Fruit fly (Drosophila melanogaster) whole organism, prepupa: Measurements from ENCODE around the gene CG10866.

Source experiments
- Blimp-1 ChIP-seq: fragments of 200-800 bp; sonication (Bioruptor generic); optimal IDR thresholded peaks from 3 replicates; lab custom pipeline; 2017; ENCODE audit warnings: missing biosample characterization, missing genetic modification characterization, mild to moderate bottlenecking, moderate library complexity, missing genetic modification reagents
- CG10669 ChIP-seq: fragments of 200-800 bp; sonication (Bioruptor generic); optimal IDR thresholded peaks from 3 replicates; lab custom pipeline; 2018; ENCODE audit warnings: missing biosample characterization, mild to moderate bottlenecking, missing genetic modification characterization, moderate library complexity
- CG11294 ChIP-seq: fragments of 200-800 bp; sonication (Bioruptor generic); IDR thresholded peaks from 2 replicates; pipeline ENCODE4 v1.3.6; 2022; ENCODE audit warnings: missing biosample characterization, missing genetic modification characterization
- CG11762 ChIP-seq: fragments of 200-800 bp; sonication (Bioruptor generic); optimal IDR thresholded peaks from 3 replicates; lab custom pipeline; 2016; ENCODE audit warnings: missing biosample characterization, missing genetic modification characterization; ENCODE audit not compliant: insufficient read depth
- CG11902 ChIP-seq: fragments of 200-800 bp; sonication (Bioruptor generic); optimal IDR thresholded peaks from 3 replicates; lab custom pipeline; 2016; ENCODE audit warnings: missing biosample characterization, missing genetic modification characterization
- CG15336 ChIP-seq: fragments of 200-800 bp; sonication (Bioruptor generic); IDR thresholded peaks from 2 replicates; pipeline ENCODE4 v1.3.6; 2022; ENCODE audit warnings: missing biosample characterization, missing genetic modification characterization
- CG1621 ChIP-seq: fragments of 200-800 bp; sonication (Bioruptor generic); optimal IDR thresholded peaks from 3 replicates; lab custom pipeline; 2018; ENCODE audit warnings: missing biosample characterization, mild to moderate bottlenecking, missing genetic modification characterization
- CG3919 ChIP-seq: fragments of 200-800 bp; sonication (Bioruptor generic); optimal IDR thresholded peaks from 3 replicates; lab custom pipeline; 2016; ENCODE audit warnings: missing biosample characterization, missing genetic modification characterization
- CG4318 ChIP-seq: fragments of 200-800 bp; sonication (Bioruptor generic); optimal IDR thresholded peaks from 3 replicates; lab custom pipeline; 2017; ENCODE audit warnings: missing biosample characterization, mild to moderate bottlenecking, missing genetic modification characterization
- CG6163 ChIP-seq: fragments of 200-800 bp; sonication (Bioruptor generic); IDR thresholded peaks from 3 replicates; pipeline ENCODE4 v1.3.6; 2022; ENCODE audit warnings: missing biosample characterization, missing genetic modification characterization
- CG6808 ChIP-seq: fragments of 200-800 bp; sonication (Bioruptor generic); optimal IDR thresholded peaks from 3 replicates; lab custom pipeline; 2017; ENCODE audit warnings: missing biosample characterization, missing genetic modification characterization, mild to moderate bottlenecking, moderate library complexity, missing genetic modification reagents
- CG6854 ChIP-seq: fragments of 200-800 bp; sonication (Bioruptor generic); optimal IDR thresholded peaks from 2 replicates; lab custom pipeline; 2017; ENCODE audit warnings: missing biosample characterization, mild to moderate bottlenecking, missing genetic modification characterization
- CG8119 ChIP-seq: fragments of 200-800 bp; sonication (Bioruptor generic); IDR thresholded peaks from 3 replicates; pipeline ENCODE4 v1.3.6; 2022; ENCODE audit warnings: missing biosample characterization, missing genetic modification characterization
- CG8319 ChIP-seq: fragments of 200-800 bp; sonication (Bioruptor generic); optimal IDR thresholded peaks from 3 replicates; lab custom pipeline; 2016; ENCODE audit warnings: missing biosample characterization, missing genetic modification characterization
- CG8632 ChIP-seq: fragments of 200-800 bp; sonication (Bioruptor generic); optimal IDR thresholded peaks from 3 replicates; lab custom pipeline; 2016; ENCODE audit warnings: missing biosample characterization, missing genetic modification characterization
- CG9139 ChIP-seq: fragments of 200-800 bp; sonication (Bioruptor generic); optimal IDR thresholded peaks from 3 replicates; lab custom pipeline; 2017; ENCODE audit warnings: missing biosample characterization, mild to moderate bottlenecking, missing genetic modification characterization
- Eip75B ChIP-seq: fragments of 200-800 bp; sonication (Bioruptor generic); optimal IDR thresholded peaks from 3 replicates; lab custom pipeline; 2016; ENCODE audit warnings: missing biosample characterization, missing genetic modification characterization
- Eip78C ChIP-seq: fragments of 200-800 bp; sonication (Bioruptor generic); peaks from one replicate; lab custom pipeline; 2016; ENCODE audit warnings: missing biosample characterization, missing genetic modification characterization
- Eip93F ChIP-seq: fragments of 200-800 bp; sonication (Bioruptor generic); optimal IDR thresholded peaks from 2 replicates; lab custom pipeline; 2016; ENCODE audit warnings: missing biosample characterization, mild to moderate bottlenecking, missing genetic modification characterization
- Ets96B ChIP-seq: fragments of 200-800 bp; optimal IDR thresholded peaks from 2 replicates; lab custom pipeline; 2019; ENCODE audit warnings: missing biosample characterization, mild to moderate bottlenecking, missing genetic modification characterization, moderate library complexity
- Gug ChIP-seq: fragments of 200-800 bp; sonication (Bioruptor generic); IDR thresholded peaks from 2 replicates; pipeline ENCODE4 v1.3.6; 2022; ENCODE audit warnings: missing biosample characterization, missing genetic modification characterization
- Hr38 ChIP-seq: sonication (Bioruptor generic); optimal IDR thresholded peaks from 2 replicates; lab custom pipeline; 2016; ENCODE audit warnings: missing biosample characterization, missing genetic modification characterization
- Hr39 ChIP-seq: fragments of 200-800 bp; sonication (Bioruptor generic); optimal IDR thresholded peaks from 2 replicates; lab custom pipeline; 2016; ENCODE audit warnings: missing biosample characterization, missing genetic modification characterization
- Hr4 ChIP-seq: fragments of 200-800 bp; sonication (Bioruptor generic); optimal IDR thresholded peaks from 3 replicates; lab custom pipeline; 2016; ENCODE audit warnings: missing biosample characterization, missing genetic modification characterization
- Lpt ChIP-seq: fragments of 200-800 bp; sonication (Bioruptor generic); optimal IDR thresholded peaks from 3 replicates; lab custom pipeline; 2016; ENCODE audit warnings: missing biosample characterization, missing genetic modification characterization
- Smox ChIP-seq: fragments of 200-800 bp; sonication (Bioruptor generic); optimal IDR thresholded peaks from 3 replicates; lab custom pipeline; 2016; ENCODE audit warnings: missing biosample characterization, missing genetic modification characterization
- Sox102F ChIP-seq: fragments of 200-800 bp; sonication (Bioruptor generic); optimal IDR thresholded peaks from 2 replicates; lab custom pipeline; 2016; ENCODE audit warnings: missing biosample characterization, mild to moderate bottlenecking, missing genetic modification characterization
- acj6 ChIP-seq: fragments of 200-800 bp; sonication (Bioruptor generic); optimal IDR thresholded peaks from 3 replicates; lab custom pipeline; 2016; ENCODE audit warnings: missing biosample characterization, missing genetic modification characterization
- dac ChIP-seq: fragments of 200-800 bp; sonication (Bioruptor generic); optimal IDR thresholded peaks from 2 replicates; lab custom pipeline; 2017; ENCODE audit warnings: missing biosample characterization, mild to moderate bottlenecking, missing genetic modification characterization
- dsx ChIP-seq: fragments of 200-800 bp; optimal IDR thresholded peaks from 3 replicates; lab custom pipeline; 2019; ENCODE audit warnings: missing biosample characterization, mild to moderate bottlenecking, missing genetic modification characterization, moderate library complexity; ENCODE audit not compliant: poor library complexity, severe bottlenecking
- eg ChIP-seq: fragments of 200-800 bp; sonication (Bioruptor generic); IDR thresholded peaks from 3 replicates; pipeline ENCODE4 v1.3.6; 2022; ENCODE audit warnings: missing biosample characterization, missing genetic modification characterization
- esn ChIP-seq: fragments of 200-800 bp; sonication (Bioruptor generic); optimal IDR thresholded peaks from 2 replicates; lab custom pipeline; 2016; ENCODE audit warnings: missing biosample characterization, mild to moderate bottlenecking, missing genetic modification characterization, moderate library complexity
- fd59A ChIP-seq: fragments of 200-800 bp; sonication (Bioruptor generic); optimal IDR thresholded peaks from 2 replicates; lab custom pipeline; 2017; ENCODE audit warnings: missing biosample characterization, mild to moderate bottlenecking, missing genetic modification characterization, missing genetic modification reagents
- fd85E ChIP-seq: fragments of 200-800 bp; sonication (Bioruptor generic); optimal IDR thresholded peaks from 3 replicates; lab custom pipeline; 2016; ENCODE audit warnings: missing biosample characterization, missing genetic modification characterization
- lz ChIP-seq: fragments of 200-800 bp; sonication (Bioruptor generic); optimal IDR thresholded peaks from 3 replicates; lab custom pipeline; 2016; ENCODE audit warnings: missing biosample characterization, missing genetic modification characterization
- net ChIP-seq: fragments of 200-800 bp; sonication (Bioruptor generic); optimal IDR thresholded peaks from 3 replicates; lab custom pipeline; 2016; ENCODE audit warnings: missing biosample characterization, missing genetic modification characterization
- pdm3 ChIP-seq: fragments of 200-800 bp; sonication (Bioruptor generic); optimal IDR thresholded peaks from 3 replicates; lab custom pipeline; 2016; ENCODE audit warnings: missing biosample characterization, missing genetic modification characterization
- salr ChIP-seq, 2 experiments: fragments of 200-800 bp; sonication (Bioruptor generic); optimal IDR thresholded peaks; 3 replicates each; lab custom pipeline; 2016 to 2018; ENCODE audit warnings: missing biosample characterization in 2 of 2, missing genetic modification characterization in 2 of 2, mild to moderate bottlenecking in 1 of 2
- ss ChIP-seq, 2 experiments: fragments of 200-800 bp; sonication (Bioruptor generic); optimal IDR thresholded peaks; 2 replicates in 1 of 2; 3 replicates in 1 of 2; lab custom pipeline; 2017 to 2018; ENCODE audit warnings: mild to moderate bottlenecking in 2 of 2, missing biosample characterization in 2 of 2, missing genetic modification characterization in 2 of 2, moderate library complexity in 1 of 2
- svp ChIP-seq: fragments of 200-800 bp; sonication (Bioruptor generic); peaks from one replicate; lab custom pipeline; 2016; ENCODE audit warnings: missing biosample characterization, missing genetic modification characterization
- topi ChIP-seq: fragments of 200-800 bp; sonication (Bioruptor generic); optimal IDR thresholded peaks from 3 replicates; lab custom pipeline; 2016; ENCODE audit warnings: missing biosample characterization, missing genetic modification characterization
- vri ChIP-seq: fragments of 200-800 bp; sonication (Bioruptor generic); optimal IDR thresholded peaks from 3 replicates; lab custom pipeline; 2016; ENCODE audit warnings: missing biosample characterization, mild to moderate bottlenecking, missing genetic modification characterization

The CG10866 gene

DNA sequence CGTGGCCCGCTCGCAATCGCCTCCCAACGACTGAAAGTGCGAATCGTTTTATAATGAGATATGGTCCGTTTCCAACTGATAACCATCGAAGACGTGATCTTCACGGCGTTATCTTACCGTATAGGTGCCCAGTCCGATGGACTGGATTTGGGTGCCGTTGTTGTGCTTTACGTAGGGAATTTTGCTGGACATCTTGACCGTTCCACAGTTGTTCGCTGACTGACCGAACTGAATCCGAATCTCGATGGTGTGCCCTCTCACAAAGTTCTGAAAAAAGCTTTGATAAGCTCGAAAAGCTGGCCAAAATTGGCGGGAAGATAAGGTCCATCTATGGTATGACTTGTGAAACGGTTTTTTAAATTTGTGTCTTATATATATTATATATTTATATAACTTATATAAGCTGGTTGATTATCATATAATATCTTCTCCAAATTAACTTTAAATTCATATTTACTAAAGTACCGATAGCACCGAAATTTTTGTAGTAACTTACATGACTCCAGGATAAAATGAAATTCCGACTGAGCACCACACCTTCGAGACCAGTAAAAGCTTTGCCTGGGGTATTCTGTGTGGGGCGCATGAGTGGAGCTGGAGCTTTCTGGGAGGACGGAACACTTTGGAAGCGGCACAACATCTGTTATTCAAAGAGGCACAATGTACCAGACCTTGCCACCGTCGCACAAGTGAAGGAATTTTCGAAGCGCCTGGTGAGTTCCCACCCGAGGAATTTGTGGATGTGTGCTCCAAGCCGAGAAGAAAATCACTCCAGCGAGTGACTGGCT lies 4.6 kb upstream of the CG10866 start, which contains the start of the genes CG10863 and CG14982 (continued):
- TF ChIP-seq Blimp-1 (GFP tag; lab: Kevin White, UChicago) = no peak

DNA sequence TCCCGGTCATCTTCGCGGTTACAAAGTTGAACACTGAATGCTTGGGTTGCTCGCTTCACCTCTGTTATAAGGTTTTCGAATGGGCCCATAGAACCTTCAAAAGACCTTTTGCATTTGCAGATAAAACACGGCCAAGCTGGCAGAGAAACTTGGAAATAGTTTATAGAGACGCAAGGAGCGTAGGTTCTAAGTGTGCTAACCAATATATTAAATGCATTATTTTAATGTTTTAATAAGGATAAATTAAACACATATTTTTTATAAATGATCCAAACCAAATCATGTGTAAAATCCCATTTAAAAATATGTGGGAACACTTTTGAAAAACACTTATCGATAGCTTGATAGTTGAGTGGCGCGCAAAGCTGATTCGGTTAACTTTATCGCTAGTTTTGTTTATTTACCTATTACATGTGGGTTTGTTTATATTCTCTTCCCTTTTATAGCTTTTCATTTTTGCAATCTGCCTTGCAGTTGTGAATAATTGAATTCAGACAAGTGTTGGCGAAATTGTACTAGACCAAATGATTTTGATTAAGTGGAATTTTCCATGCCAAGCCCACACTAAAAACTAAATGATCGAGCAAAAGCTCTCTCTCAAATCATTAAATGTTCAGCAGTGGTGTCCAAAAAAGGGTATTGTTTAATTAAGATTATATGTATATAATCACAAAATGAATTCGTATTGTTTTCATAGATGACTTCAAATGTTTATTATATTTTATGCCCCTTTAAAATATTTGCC lies 2.5 kb upstream of the CG10866 start, which contains the start of gene CG12766:
TSS of gene CG12766 (minus strand) at position 51 of the 745 bp plus-strand sequence.
- TF ChIP-seq CG3919 (GFP tag; lab: Kevin White, UChicago) (peak; percentile 9), Gug (GFP tag; lab: Robert Waterston, UW) (peak; percentile 33; the same call in 1 of the 2 replicates), CG8119 (no peak; the same call in 2 of the 3 replicates), Eip78C (GFP tag; lab: Kevin White, UChicago) (peak; percentile 81), svp (peak; percentile 10), CG6163 (GFP tag; lab: Robert Waterston, UW) (peak; percentile 52; the same call in 2 of the 3 replicates), Ets96B (peak; percentile 16), CG11294 (GFP tag; lab: Robert Waterston, UW) (0 out of 2 replicates have a peak, but pooled peaks have one; percentile 8), eg (peak; percentile 70; the same call in 2 of the 3 replicates), net (GFP tag; lab: Kevin White, UChicago) (no peak), Hr4 (GFP tag; lab: Kevin White, UChicago) (peak; percentile 46), CG15336 (GFP tag; lab: Robert Waterston, UW) (peak; percentile 36; the same call in 1 of the 2 replicates), fd59A (GFP tag; lab: Kevin White, UChicago) (no peak), CG11902 (GFP tag; lab: Kevin White, UChicago) (no peak)

DNA sequence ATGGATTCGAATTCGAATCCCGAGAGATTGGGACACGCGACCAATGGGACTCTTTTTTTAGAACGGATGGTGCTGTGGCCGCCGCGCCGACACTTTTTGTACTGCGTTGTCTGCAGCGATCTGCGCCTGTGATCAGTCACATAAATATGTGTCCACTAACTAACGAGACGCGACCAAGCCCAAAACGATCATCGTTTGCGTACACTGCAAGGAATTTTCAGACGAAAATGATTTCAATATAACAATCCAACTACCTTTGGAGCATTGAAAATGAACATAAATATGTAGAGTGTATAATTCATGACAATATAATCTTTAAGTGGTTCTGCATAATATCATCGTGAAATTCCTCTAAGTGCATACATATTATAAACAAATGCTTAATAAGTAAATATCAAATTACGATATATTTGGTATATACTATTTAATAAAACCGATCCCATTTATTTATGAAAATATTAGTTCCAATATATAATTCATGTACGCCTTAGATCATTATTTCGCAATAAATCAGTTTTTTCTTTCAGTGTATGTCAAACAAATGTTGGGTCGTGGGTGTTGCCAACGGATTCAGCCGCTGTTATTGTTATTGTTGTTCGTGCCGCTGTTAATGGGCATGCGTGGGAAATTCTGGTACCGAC lies 2.1 kb downstream of the CG10866 start, which contains the start of gene Eip63F-1:
TSS of gene Eip63F-1 (minus strand) at position 51 of the 641 bp plus-strand sequence.
- no peak for TF ChIP-seq CG8632 (GFP tag; lab: Kevin White, UChicago)
- TF ChIP-seq esn (GFP tag; lab: Kevin White, UChicago) = peak; percentile 27
- no peak for TF ChIP-seq Eip93F (GFP tag; lab: Kevin White, UChicago)
- no peak for TF ChIP-seq CG9139 (GFP tag; lab: Kevin White, UChicago)
- peak; percentile 20 for TF ChIP-seq pdm3 (GFP tag; lab: Kevin White, UChicago)
- TF ChIP-seq CG6808 (GFP tag; lab: Kevin White, UChicago) = no peak
- TF ChIP-seq salr (GFP tag; optimal IDR thresholded peaks at IDR 0.05; lab: Kevin White, UChicago) = peak in 1 of 2 experiments; percentile 45
- no peak for TF ChIP-seq vri (GFP tag; lab: Kevin White, UChicago)
- TF ChIP-seq Hr38 (GFP tag; lab: Kevin White, UChicago) = no peak
- no peak for TF ChIP-seq topi
- TF ChIP-seq Ets96B = no peak
- TF ChIP-seq Hr4 (GFP tag; lab: Kevin White, UChicago) = peak; percentile 66
- TF ChIP-seq ss (GFP tag; optimal IDR thresholded peaks at IDR 0.05; lab: Kevin White, UChicago) = no peak
- TF ChIP-seq Eip75B (GFP tag; lab: Kevin White, UChicago) = no peak
- TF ChIP-seq dac (GFP tag; lab: Kevin White, UChicago) = no peak
- peak; percentile 50 for TF ChIP-seq CG8119
- TF ChIP-seq CG6854 (GFP tag; lab: Kevin White, UChicago) = no peak
- TF ChIP-seq net (GFP tag; lab: Kevin White, UChicago) = peak; percentile 36
- TF ChIP-seq CG11762 (GFP tag; lab: Kevin White, UChicago) = no peak
- no peak for TF ChIP-seq CG10669 (GFP tag; lab: Kevin White, UChicago)
- TF ChIP-seq acj6 (GFP tag; lab: Kevin White, UChicago) = no peak
- no peak for TF ChIP-seq CG1621 (tag; lab: Kevin White, UChicago)
- TF ChIP-seq Eip78C (GFP tag; lab: Kevin White, UChicago) = peak; percentile 76
- TF ChIP-seq dsx (GFP tag; lab: Kevin White, UChicago) = no peak
- TF ChIP-seq CG3919 (GFP tag; lab: Kevin White, UChicago) = peak; percentile 37
- TF ChIP-seq Hr39 = peak; percentile 15
- no peak for TF ChIP-seq Lpt (GFP tag; lab: Kevin White, UChicago)
- peak; percentile 12 for TF ChIP-seq CG4318 (GFP tag; lab: Kevin White, UChicago)
- no peak for TF ChIP-seq Smox
- TF ChIP-seq lz (GFP tag; lab: Kevin White, UChicago) = no peak
- peak; percentile 62 for TF ChIP-seq svp
- no peak for TF ChIP-seq fd59A (GFP tag; lab: Kevin White, UChicago)
- no peak for TF ChIP-seq fd85E (GFP tag; lab: Kevin White, UChicago)
- no peak for TF ChIP-seq CG8319 (GFP tag; lab: Kevin White, UChicago)
- TF ChIP-seq Sox102F = no peak
